Worm (Caenorhabditis elegans) whole organism, early embryonic: ENCODE results near the gene T24B8.7.

Experiments
- ama-1 ChIP-seq: fragments of 150-350 bp; optimal IDR thresholded peaks from 2 replicates; lab custom pipeline; 2014
- ets-7 ChIP-seq: sonication (generic microtip); optimal IDR thresholded peaks from 2 replicates; lab custom pipeline; 2016; ENCODE audit warnings: missing genotype, missing genetic modification characterization, missing compliant biosample characterization
- flt-1 ChIP-seq: fragments of 200-800 bp; sonication (Bioruptor generic); IDR thresholded peaks from 2 replicates; pipeline ENCODE4 v1.3.6; 2022; ENCODE audit warnings: missing genetic modification characterization, missing compliant biosample characterization
- hmbx-1 ChIP-seq: sonication (generic microtip); optimal IDR thresholded peaks from 2 replicates; lab custom pipeline; 2016; ENCODE audit warnings: mild to moderate bottlenecking, missing genetic modification characterization, missing compliant biosample characterization
- hmg-4 ChIP-seq: fragments of 200-800 bp; sonication (Bioruptor generic); optimal IDR thresholded peaks from 2 replicates; lab custom pipeline; 2018; ENCODE audit warnings: mild to moderate bottlenecking, missing genetic modification characterization, missing compliant biosample characterization
- scrt-1 ChIP-seq: fragments of 200-800 bp; sonication (Bioruptor generic); IDR thresholded peaks from 2 replicates; pipeline ENCODE4 v1.3.6; 2022; ENCODE audit warnings: missing genetic modification characterization, missing compliant biosample characterization
- tbx-11 ChIP-seq: fragments of 200-800 bp; sonication (Bioruptor generic); IDR thresholded peaks from 2 replicates; pipeline ENCODE4 v1.3.6; 2022; ENCODE audit warnings: missing genetic modification characterization, missing compliant biosample characterization
- tra-4 ChIP-seq: sonication (generic microtip); optimal IDR thresholded peaks from 2 replicates; lab custom pipeline; 2017; ENCODE audit warnings: missing genetic modification characterization, missing compliant biosample characterization

- TF ChIP-seq ama-1 (lab: Kevin White, UChicago) (peak; percentile 43), ets-7 (tag; lab: Kevin White, UChicago) (no peak), hmg-4 (no peak), hmbx-1 (tag; lab: Kevin White, UChicago) (no peak), scrt-1 (GFP tag; lab: Robert Waterston, UW) (no peak), tbx-11 (GFP tag; lab: Robert Waterston, UW) (no peak), tra-4 (no peak), flt-1 (GFP tag; lab: Robert Waterston, UW) (no peak)
These were observed 7.6 kb upstream of the T24B8.7 start, which contains the start of gene T24B8.3 for ce11 chrII:9061099-9061498.
